Worm (Caenorhabditis elegans): ENCODE results near the gene scd-2.
A peak's percentile ranks its signal among the peaks of the same experiment; 100 is the strongest.

- no peak for TF ChIP-seq jun-1 (tag; optimal IDR thresholded peaks at IDR 0.05)
- TF ChIP-seq fkh-10 (GFP tag; optimal IDR thresholded peaks at IDR 0.05) = no peak
- no peak for TF ChIP-seq lin-15B (tag; optimal IDR thresholded peaks at IDR 0.05)
- peak; percentile 26 for TF ChIP-seq rbr-2 (tag; optimal IDR thresholded peaks at IDR 0.05)
- TF ChIP-seq Y75B8A.6 (GFP tag; IDR thresholded peaks at IDR 0.05) = no peak
- no peak for TF ChIP-seq aly-2 (tag; optimal IDR thresholded peaks at IDR 0.05)
- TF ChIP-seq ama-1 (optimal IDR thresholded peaks at IDR 0.05) = peak; percentile 40
- no peak for TF ChIP-seq skn-1 (tag; optimal IDR thresholded peaks at IDR 0.05)
Observed at ce11 chrV:6656451-6657115, 23.6 kb downstream of the scd-2 start, which contains the start of gene snb-1.
